Comparison of ENCODE assay signal across 6 worm cellular contexts in the genomic region with DNA sequence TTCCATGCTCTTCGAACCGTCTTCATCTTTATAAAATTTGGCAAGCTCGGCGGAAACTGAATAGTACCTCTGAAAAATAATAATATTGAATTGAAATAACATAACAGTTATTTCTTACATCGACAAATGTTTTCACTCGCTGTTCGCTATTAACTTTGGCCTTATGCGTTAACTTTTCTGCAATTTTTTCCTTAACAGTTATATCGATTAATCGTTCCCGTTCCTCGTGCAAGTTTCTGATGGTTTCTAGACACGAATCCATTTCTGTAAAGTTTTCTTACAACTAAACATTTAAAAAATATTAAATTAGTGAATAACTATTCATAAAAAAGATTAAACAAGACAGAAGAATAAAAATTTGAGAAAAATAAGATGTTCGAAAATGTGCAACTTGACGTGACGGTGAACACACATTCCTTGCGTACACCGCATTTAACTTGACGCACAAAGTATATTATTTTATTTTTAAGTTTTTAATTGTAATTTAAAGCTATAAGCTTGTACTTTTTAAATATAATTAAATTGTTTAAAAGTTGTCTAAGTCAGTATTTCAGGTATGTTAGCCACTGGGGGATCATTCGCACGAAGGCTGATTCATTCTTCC.
A peak's percentile ranks its signal among the peaks of the same experiment; 100 is the strongest.
TF ChIP-seq lines count a peak whose summit lies in the region.

prp-9 (minus strand) TSS at position 264 of the 604 bp plus-strand sequence.
mrps-18B (plus strand) TSS at position 549 of the 604 bp plus-strand sequence.

TF ChIP-seq in whole organism, L1 larva, 84 proteins besides CTCF, POLR2A, EP300 and RAD21 (continues in another document):
- TF ChIP-seq pag-3 (tag; optimal IDR thresholded peaks at IDR 0.05; lab: Kevin White, UChicago; ENCODE audit: borderline replicate concordance, insufficient read depth): no peak
- peak; percentile 34 for TF ChIP-seq xbp-1 (tag; optimal IDR thresholded peaks at IDR 0.05; lab: Kevin White, UChicago)
- peak; percentile 35 for TF ChIP-seq nhr-20 (tag; optimal IDR thresholded peaks at IDR 0.05; lab: Kevin White, UChicago)
- TF ChIP-seq rnt-1 (tag; optimal IDR thresholded peaks at IDR 0.05; lab: Kevin White, UChicago): peak; percentile 4
- no peak for TF ChIP-seq C04F5.9 (tag; optimal IDR thresholded peaks at IDR 0.05; lab: Kevin White, UChicago)
- TF ChIP-seq lin-14 (GFP tag; optimal IDR thresholded peaks at IDR 0.05; lab: Kevin White, UChicago): peak; percentile 47
- peak; percentile 87 for TF ChIP-seq mep-1 (tag; optimal IDR thresholded peaks at IDR 0.05; lab: Kevin White, UChicago)
- TF ChIP-seq tlp-1 (tag; optimal IDR thresholded peaks at IDR 0.05; lab: Kevin White, UChicago): no peak
- TF ChIP-seq snu-23 (GFP tag; optimal IDR thresholded peaks at IDR 0.05; lab: Kevin White, UChicago): peak; percentile 60
- peak; percentile 53 for TF ChIP-seq C16A3.4 (tag; optimal IDR thresholded peaks at IDR 0.05; lab: Kevin White, UChicago)
- peak; percentile 63 for TF ChIP-seq blmp-1 (tag; optimal IDR thresholded peaks at IDR 0.05; lab: Kevin White, UChicago)
- peak; percentile 9; the same call in 1 of the 2 replicates for TF ChIP-seq nhr-19 (GFP tag; conservative IDR thresholded peaks at IDR 0.05; lab: Robert Waterston, UW)
- TF ChIP-seq nhr-47 (tag; optimal IDR thresholded peaks at IDR 0.05; lab: Kevin White, UChicago): peak; percentile 31

TF ChIP-seq in whole organism, L2 larva, 48 proteins besides CTCF, POLR2A, EP300 and RAD21:
- TF ChIP-seq sem-4 (tag; optimal IDR thresholded peaks at IDR 0.05; lab: Kevin White, UChicago) (peak; percentile 11), ztf-11 (tag; optimal IDR thresholded peaks at IDR 0.05; lab: Kevin White, UChicago) (no peak), unc-55 (GFP tag; optimal IDR thresholded peaks at IDR 0.05; lab: Kevin White, UChicago) (peak; percentile 57), crh-2 (tag; optimal IDR thresholded peaks at IDR 0.05; lab: Kevin White, UChicago) (peak; percentile 15), sma-3 (GFP tag; optimal IDR thresholded peaks at IDR 0.05; lab: Kevin White, UChicago) (peak; percentile 13), gmeb-1 (tag; optimal IDR thresholded peaks at IDR 0.05; lab: Kevin White, UChicago) (peak; percentile 28), F13H6.1 (tag; optimal IDR thresholded peaks at IDR 0.05; lab: Kevin White, UChicago) (peak; percentile 34), unc-39 (tag; optimal IDR thresholded peaks at IDR 0.05; lab: Kevin White, UChicago) (no peak), mdl-1 (tag; optimal IDR thresholded peaks at IDR 0.05; lab: Kevin White, UChicago) (no peak), sma-9 (GFP tag; optimal IDR thresholded peaks at IDR 0.05; lab: Kevin White, UChicago) (peak; percentile 16), sma-9 (tag; optimal IDR thresholded peaks at IDR 0.05; lab: Kevin White, UChicago) (no peak), lsy-2 (tag; optimal IDR thresholded peaks at IDR 0.05; lab: Kevin White, UChicago) (peak in 1 of 2 experiments; percentile 74), nhr-237 (tag; optimal IDR thresholded peaks at IDR 0.05; lab: Kevin White, UChicago) (no peak)

TF ChIP-seq in whole organism, L3 larva, 47 proteins besides CTCF, POLR2A, EP300 and RAD21:
- TF ChIP-seq elt-2 (tag; optimal IDR thresholded peaks at IDR 0.05; lab: Kevin White, UChicago) (peak; percentile 13), nhr-23 (tag; optimal IDR thresholded peaks at IDR 0.05; lab: Kevin White, UChicago) (peak; percentile 67), snpc-4 (tag; optimal IDR thresholded peaks at IDR 0.05; lab: Kevin White, UChicago) (peak; percentile 71), pha-4 (tag; optimal IDR thresholded peaks at IDR 0.05; lab: Kevin White, UChicago) (peak; percentile 71), nhr-43 (tag; optimal IDR thresholded peaks at IDR 0.05; lab: Kevin White, UChicago; ENCODE audit: poor library complexity, severe bottlenecking) (no peak), hmg-11 (tag; optimal IDR thresholded peaks at IDR 0.05; lab: Kevin White, UChicago) (peak; percentile 1), ztf-11 (tag; optimal IDR thresholded peaks at IDR 0.05; lab: Kevin White, UChicago) (no peak), ceh-28 (tag; optimal IDR thresholded peaks at IDR 0.05; lab: Kevin White, UChicago) (no peak), ztf-4 (tag; optimal IDR thresholded peaks at IDR 0.05; lab: Kevin White, UChicago) (no peak), ceh-16 (tag; optimal IDR thresholded peaks at IDR 0.05; lab: Kevin White, UChicago) (no peak), lin-15B (tag; optimal IDR thresholded peaks at IDR 0.05; lab: Kevin White, UChicago) (peak; percentile 33)

TF ChIP-seq in whole organism, L4 larva, 104 proteins besides CTCF, POLR2A, EP300 and RAD21 (continues in another document):
- TF ChIP-seq mes-2 (tag; optimal IDR thresholded peaks at IDR 0.05; lab: Kevin White, UChicago; ENCODE audit: poor library complexity, severe bottlenecking) (peak; percentile 81), jun-1 (tag; optimal IDR thresholded peaks at IDR 0.05; lab: Kevin White, UChicago) (no peak), hlh-30 (tag; optimal IDR thresholded peaks at IDR 0.05; lab: Kevin White, UChicago; ENCODE audit: insufficient read depth) (peak; percentile 23), nhr-237 (tag; optimal IDR thresholded peaks at IDR 0.05; lab: Kevin White, UChicago) (no peak), unc-62 (GFP tag; optimal IDR thresholded peaks at IDR 0.05 in 1 of 2; lab: Kevin White, UChicago) (peak in 1 of 2 experiments; percentile 90), unc-62 (tag; optimal IDR thresholded peaks at IDR 0.05; lab: Kevin White, UChicago) (no peak), lsy-2 (tag; optimal IDR thresholded peaks at IDR 0.05; lab: Kevin White, UChicago) (peak in 1 of 2 experiments; percentile 78), dpl-1 (GFP tag; optimal IDR thresholded peaks at IDR 0.05; lab: Kevin White, UChicago) (peak; percentile 54), T20F7.1 (GFP tag; optimal IDR thresholded peaks at IDR 0.05; lab: Kevin White, UChicago) (peak; percentile 66), ceh-62 (tag; optimal IDR thresholded peaks at IDR 0.05; lab: Kevin White, UChicago) (no peak), daf-12 (tag; optimal IDR thresholded peaks at IDR 0.05; lab: Kevin White, UChicago) (no peak), Y75B8A.6 (GFP tag; IDR thresholded peaks at IDR 0.05; lab: Robert Waterston, UW) (no peak), dmd-9 (GFP tag; IDR thresholded peaks at IDR 0.05; lab: Robert Waterston, UW) (no peak), daf-16 (GFP tag; optimal IDR thresholded peaks at IDR 0.05; lab: Kevin White, UChicago) (no peak), daf-16 (tag; optimal IDR thresholded peaks at IDR 0.05; lab: Kevin White, UChicago) (peak; percentile 25), zip-11 (GFP tag; IDR thresholded peaks at IDR 0.05; lab: Robert Waterston, UW) (no peak)

TF ChIP-seq in whole organism, mixed stage, embryonic, 35 proteins besides CTCF, POLR2A, EP300 and RAD21:
- no peak for TF ChIP-seq sem-2 (GFP tag; optimal IDR thresholded peaks at IDR 0.05; lab: Kevin White, UChicago)
- peak; percentile 30 for TF ChIP-seq lsy-2 (tag; optimal IDR thresholded peaks at IDR 0.05; lab: Kevin White, UChicago)

TF ChIP-seq in whole organism, young adult, 124 proteins besides CTCF, POLR2A, EP300 and RAD21 (continues in another document):
- TF ChIP-seq egrh-3 (GFP tag; IDR thresholded peaks at IDR 0.05; lab: Robert Waterston, UW) (no peak), tbp1 (GFP tag; optimal IDR thresholded peaks at IDR 0.05; lab: Kevin White, UChicago) (no peak), Y53F4B.3 (GFP tag; IDR thresholded peaks at IDR 0.05; lab: Robert Waterston, UW) (no peak), F57C9.4 (tag; optimal IDR thresholded peaks at IDR 0.05; lab: Kevin White, UChicago) (no peak), dox-1 (GFP tag; IDR thresholded peaks at IDR 0.05; lab: Robert Waterston, UW) (no peak), somi-1 (GFP tag; optimal IDR thresholded peaks at IDR 0.05; lab: Kevin White, UChicago) (no peak), ceh-91 (GFP tag; IDR thresholded peaks at IDR 0.05; lab: Robert Waterston, UW) (no peak), snpc-4 (GFP tag; optimal IDR thresholded peaks at IDR 0.05; lab: Kevin White, UChicago) (no peak), snpc-4 (tag; optimal IDR thresholded peaks at IDR 0.05; lab: Kevin White, UChicago) (peak in 1 of 4 experiments; percentile 13), tbx-9 (tag; optimal IDR thresholded peaks at IDR 0.05; lab: Kevin White, UChicago; ENCODE audit: borderline replicate concordance) (no peak), athp-1 (tag; optimal IDR thresholded peaks at IDR 0.05; lab: Kevin White, UChicago) (no peak), hsf-1 (GFP tag; IDR thresholded peaks at IDR 0.05; lab: Robert Waterston, UW) (no peak), ztf-22 (GFP tag; optimal IDR thresholded peaks at IDR 0.05; lab: Kevin White, UChicago) (no peak), lag-1 (GFP tag; IDR thresholded peaks at IDR 0.05; lab: Robert Waterston, UW) (no peak), pbrm-1 (GFP tag; IDR thresholded peaks at IDR 0.05; lab: Robert Waterston, UW) (no peak), F52B5.7 (tag; optimal IDR thresholded peaks at IDR 0.05; lab: Kevin White, UChicago) (no peak), unc-62 (GFP tag; optimal IDR thresholded peaks at IDR 0.05; lab: Kevin White, UChicago) (no peak), nhr-80 (tag; optimal IDR thresholded peaks at IDR 0.05; lab: Kevin White, UChicago) (no peak), Y53G8AR.9 (GFP tag; conservative IDR thresholded peaks at IDR 0.05; lab: Robert Waterston, UW) (no peak), gei-17 (GFP tag; optimal IDR thresholded peaks at IDR 0.05; lab: Kevin White, UChicago) (no peak), Y79H2A.3 (GFP tag; conservative IDR thresholded peaks at IDR 0.05; lab: Robert Waterston, UW) (no peak), hrde-1 (tag; optimal IDR thresholded peaks at IDR 0.05; lab: Kevin White, UChicago; ENCODE audit: borderline replicate concordance) (no peak), C06A6.2 (GFP tag; conservative IDR thresholded peaks at IDR 0.05; lab: Robert Waterston, UW) (no peak), ceh-40 (GFP tag; IDR thresholded peaks at IDR 0.05; lab: Robert Waterston, UW) (no peak), akir-1 (GFP tag; optimal IDR thresholded peaks at IDR 0.05; lab: Kevin White, UChicago) (no peak), F39B2.1 (GFP tag; IDR thresholded peaks at IDR 0.05; lab: Robert Waterston, UW) (no peak), zfh-2 (GFP tag; conservative IDR thresholded peaks at IDR 0.05; lab: Robert Waterston, UW) (no peak), F49E8.2 (tag; optimal IDR thresholded peaks at IDR 0.05; lab: Kevin White, UChicago; ENCODE audit: insufficient read depth) (no peak), nfya-2 (GFP tag; IDR thresholded peaks at IDR 0.05; lab: Robert Waterston, UW) (no peak), ztf-18 (tag; optimal IDR thresholded peaks at IDR 0.05; lab: Kevin White, UChicago) (no peak), sptf-2 (GFP tag; optimal IDR thresholded peaks at IDR 0.05; lab: Kevin White, UChicago) (no peak), ceh-79 (tag; optimal IDR thresholded peaks at IDR 0.05; lab: Kevin White, UChicago) (no peak), pha-4 (tag; optimal IDR thresholded peaks at IDR 0.05; lab: Kevin White, UChicago) (no peak), ceh-58 (GFP tag; IDR thresholded peaks at IDR 0.05; lab: Robert Waterston, UW) (no peak), D2030.7 (GFP tag; IDR thresholded peaks at IDR 0.05; lab: Robert Waterston, UW) (no peak)
